Worm (Caenorhabditis elegans): ENCODE data around the gene T19H5.7.

The T19H5.7 gene

DNA sequence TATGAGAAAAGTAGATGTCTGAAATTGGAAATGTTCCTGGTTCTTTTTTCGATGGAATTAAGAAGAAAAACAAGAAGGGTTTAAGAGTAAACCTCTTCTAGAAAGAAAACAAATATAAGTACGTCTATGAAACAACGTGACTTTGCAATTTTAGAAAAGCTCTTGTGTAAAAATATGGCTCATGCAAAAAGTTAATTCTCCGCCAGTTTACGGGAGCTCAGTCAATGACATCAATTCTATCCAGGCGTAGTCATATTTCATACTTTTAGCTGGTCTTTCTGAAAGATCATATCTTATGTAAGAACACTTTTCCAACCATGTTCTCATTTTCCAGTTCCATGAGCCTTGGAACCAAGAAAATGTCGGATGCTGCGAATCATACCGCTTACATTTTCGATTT, 10.0 kb upstream of the T19H5.7 start:
- no peak for TF ChIP-seq hmg-4 (GFP tag; optimal IDR thresholded peaks at IDR 0.05)
- TF ChIP-seq B0310.2 (tag; optimal IDR thresholded peaks at IDR 0.05), result no peak
- TF ChIP-seq scrt-1 (GFP tag; IDR thresholded peaks at IDR 0.05), result no peak
- no peak for TF ChIP-seq ama-1 (optimal IDR thresholded peaks at IDR 0.05)
- TF ChIP-seq ets-7 (tag; optimal IDR thresholded peaks at IDR 0.05), result no peak
- TF ChIP-seq ceh-36 (tag; optimal IDR thresholded peaks at IDR 0.05), result no peak
- no peak for TF ChIP-seq hmbx-1 (tag; optimal IDR thresholded peaks at IDR 0.05)
- no peak for TF ChIP-seq tbx-37 (GFP tag; conservative IDR thresholded peaks at IDR 0.05)
- no peak for TF ChIP-seq hnd-1 (tag; optimal IDR thresholded peaks at IDR 0.05)
- no peak for TF ChIP-seq F13C5.2 (tag; optimal IDR thresholded peaks at IDR 0.05)

ce11 chrII:9487337-9487950, 7.5 kb upstream of the T19H5.7 start, which contains the start of gene T19H5.4:
Gene T19H5.4, minus strand, starts transcription at chrII:9487387.
- TF ChIP-seq ets-7 (tag; optimal IDR thresholded peaks at IDR 0.05) (no peak), tbx-37 (GFP tag; conservative IDR thresholded peaks at IDR 0.05) (no peak), scrt-1 (GFP tag; IDR thresholded peaks at IDR 0.05) (no peak), F13C5.2 (tag; optimal IDR thresholded peaks at IDR 0.05) (no peak), tbx-11 (GFP tag; IDR thresholded peaks at IDR 0.05) (no peak), flt-1 (GFP tag; IDR thresholded peaks at IDR 0.05) (no peak), tra-4 (tag; optimal IDR thresholded peaks at IDR 0.05) (no peak), aly-1 (tag; optimal IDR thresholded peaks at IDR 0.05) (no peak), pes-1 (GFP tag; IDR thresholded peaks at IDR 0.05) (no peak), hnd-1 (tag; optimal IDR thresholded peaks at IDR 0.05) (no peak)

DNA sequence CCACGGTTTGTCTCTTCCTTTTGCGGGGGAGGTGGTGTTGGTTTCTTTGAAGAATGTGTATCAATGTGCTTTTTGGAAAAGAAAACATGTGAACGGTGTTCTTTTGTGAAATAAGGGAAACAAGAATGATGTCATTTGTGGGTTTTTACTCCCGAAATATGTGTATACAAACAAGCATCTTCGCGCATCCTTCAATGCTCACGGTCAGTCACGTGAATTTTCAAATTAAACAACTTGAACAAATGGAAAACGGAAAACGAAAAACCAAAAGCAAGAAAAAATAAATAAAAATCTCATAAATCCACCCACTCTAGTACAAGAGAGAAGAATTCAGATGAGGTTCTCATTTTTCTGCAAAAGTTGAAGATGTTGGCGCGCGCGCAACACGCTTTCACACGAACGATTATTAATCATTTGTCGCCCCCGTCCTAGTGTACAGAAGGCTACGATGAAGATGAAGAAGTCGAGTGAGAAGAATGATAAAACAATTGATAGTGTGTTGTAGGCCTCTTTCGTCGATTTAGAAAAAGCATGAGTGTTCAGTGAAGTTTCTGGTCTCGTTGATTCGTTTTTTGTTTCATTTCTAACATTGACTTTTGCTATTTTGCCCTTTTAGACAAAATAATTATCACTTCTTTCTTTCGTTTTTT, 5.3 kb upstream of the T19H5.7 start:
- TF ChIP-seq tra-4 (tag; optimal IDR thresholded peaks at IDR 0.05), result no peak
- no peak for TF ChIP-seq hnd-1 (tag; optimal IDR thresholded peaks at IDR 0.05)
- no peak for TF ChIP-seq flt-1 (GFP tag; IDR thresholded peaks at IDR 0.05)
- no peak for TF ChIP-seq tbx-11 (GFP tag; IDR thresholded peaks at IDR 0.05)
- TF ChIP-seq tbx-37 (GFP tag; conservative IDR thresholded peaks at IDR 0.05), result no peak
- TF ChIP-seq ets-7 (tag; optimal IDR thresholded peaks at IDR 0.05), result no peak
- no peak for TF ChIP-seq pes-1 (GFP tag; IDR thresholded peaks at IDR 0.05)
- TF ChIP-seq hmg-4 (GFP tag; optimal IDR thresholded peaks at IDR 0.05), result no peak
- no peak for TF ChIP-seq B0310.2 (tag; optimal IDR thresholded peaks at IDR 0.05)
- no peak for TF ChIP-seq F13C5.2 (tag; optimal IDR thresholded peaks at IDR 0.05)
- TF ChIP-seq ama-1 (optimal IDR thresholded peaks at IDR 0.05), result no peak
- no peak for TF ChIP-seq scrt-1 (GFP tag; IDR thresholded peaks at IDR 0.05)
- TF ChIP-seq aly-1 (tag; optimal IDR thresholded peaks at IDR 0.05), result no peak
- no peak for TF ChIP-seq ceh-36 (tag; optimal IDR thresholded peaks at IDR 0.05)
- no peak for TF ChIP-seq sea-1 (GFP tag; conservative IDR thresholded peaks at IDR 0.05)

ce11 chrII:9483342-9483741, 3.4 kb upstream of the T19H5.7 start:
- TF ChIP-seq tbx-11 (GFP tag; IDR thresholded peaks at IDR 0.05) (no peak), F13C5.2 (tag; optimal IDR thresholded peaks at IDR 0.05) (no peak), B0310.2 (tag; optimal IDR thresholded peaks at IDR 0.05) (no peak), hmbx-1 (tag; optimal IDR thresholded peaks at IDR 0.05) (no peak), ama-1 (optimal IDR thresholded peaks at IDR 0.05) (no peak), ets-7 (tag; optimal IDR thresholded peaks at IDR 0.05) (no peak)

- TF ChIP-seq sea-1 (GFP tag; conservative IDR thresholded peaks at IDR 0.05) (no peak), ama-1 (optimal IDR thresholded peaks at IDR 0.05) (no peak), tra-4 (tag; optimal IDR thresholded peaks at IDR 0.05) (no peak), scrt-1 (GFP tag; IDR thresholded peaks at IDR 0.05) (no peak), ceh-36 (tag; optimal IDR thresholded peaks at IDR 0.05) (no peak), ets-7 (tag; optimal IDR thresholded peaks at IDR 0.05) (no peak), flt-1 (GFP tag; IDR thresholded peaks at IDR 0.05) (no peak)
Measured at ce11 chrII:9482529-9482928, 2.6 kb upstream of the T19H5.7 start.

DNA sequence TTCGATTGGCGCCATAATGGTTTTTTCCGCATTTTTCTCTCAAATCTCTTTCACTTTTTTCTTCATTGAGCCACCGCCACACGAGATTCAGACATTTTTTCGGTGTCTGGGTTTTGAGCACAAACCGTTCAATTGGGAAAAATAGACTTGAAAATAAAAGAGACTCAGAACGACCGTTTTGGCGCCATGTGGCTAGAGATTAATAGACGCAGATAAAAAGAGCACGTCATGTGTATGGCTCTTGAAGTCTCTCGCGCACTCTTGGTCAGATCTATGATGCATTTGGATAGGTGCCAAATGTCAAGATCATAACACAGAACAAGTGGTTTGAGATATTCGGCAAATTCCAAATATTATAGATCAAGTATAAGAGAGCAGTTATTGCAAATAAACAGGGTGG, 1.5 kb upstream of the T19H5.7 start:
- TF ChIP-seq flt-1 (GFP tag; IDR thresholded peaks at IDR 0.05), result no peak

ce11 chrII:9477567-9477966, 2.3 kb downstream of the T19H5.7 start, which contains the start of gene chil-27:
Gene chil-27, plus strand, starts transcription at chrII:9477867.
- TF ChIP-seq B0310.2 (tag; optimal IDR thresholded peaks at IDR 0.05) (no peak), tbx-37 (GFP tag; conservative IDR thresholded peaks at IDR 0.05) (no peak), pes-1 (GFP tag; IDR thresholded peaks at IDR 0.05) (no peak)

DNA sequence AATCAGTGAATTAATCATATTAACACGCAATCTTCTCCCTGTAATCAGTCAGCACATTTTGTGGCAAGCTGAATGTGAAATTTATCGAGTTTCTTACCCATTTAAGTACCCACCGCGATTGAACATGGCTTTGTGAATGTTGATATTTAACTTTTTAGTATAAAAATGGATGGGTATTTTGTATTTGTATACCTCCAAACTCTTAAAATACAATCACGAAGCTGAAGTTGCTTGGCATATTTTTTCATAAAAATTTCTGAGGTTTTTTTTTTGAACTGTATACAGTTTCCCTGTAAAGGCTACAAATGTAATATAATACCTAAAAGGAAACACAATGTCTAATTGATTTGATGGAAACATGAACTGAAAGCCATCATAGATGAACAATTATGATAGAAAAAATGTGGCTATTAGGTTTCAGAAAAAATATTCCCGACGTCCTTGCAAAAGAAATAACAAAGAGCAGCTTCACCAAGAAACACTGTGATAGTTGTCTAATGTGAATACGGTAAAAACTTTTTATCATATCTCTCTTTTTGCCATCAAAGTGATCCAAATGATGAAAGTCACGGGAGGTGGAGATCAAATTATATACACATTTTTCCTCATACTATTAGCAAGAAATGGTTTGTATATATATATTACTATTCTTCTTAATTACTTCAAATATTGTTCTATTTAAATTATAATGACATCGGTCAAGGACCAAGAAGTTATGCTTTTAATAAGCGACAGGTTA, 5.4 kb downstream of the T19H5.7 start, which contains the start of the genes chil-25 and chil-26:
chil-25 (minus strand) TSS at position 101 of the 739 bp plus-strand sequence.
chil-26 (plus strand) TSS at position 689 of the 739 bp plus-strand sequence.
- no peak for TF ChIP-seq scrt-1 (GFP tag; IDR thresholded peaks at IDR 0.05)
- TF ChIP-seq sea-1 (GFP tag; conservative IDR thresholded peaks at IDR 0.05), result no peak
- no peak for TF ChIP-seq ceh-13 (GFP tag; optimal IDR thresholded peaks at IDR 0.05)
- no peak for TF ChIP-seq ceh-36 (tag; optimal IDR thresholded peaks at IDR 0.05)
- no peak for TF ChIP-seq F13C5.2 (tag; optimal IDR thresholded peaks at IDR 0.05)
- no peak for TF ChIP-seq B0310.2 (tag; optimal IDR thresholded peaks at IDR 0.05)
- TF ChIP-seq ets-7 (tag; optimal IDR thresholded peaks at IDR 0.05), result no peak
- no peak for TF ChIP-seq tra-4 (tag; optimal IDR thresholded peaks at IDR 0.05)
- TF ChIP-seq hmg-4 (GFP tag; optimal IDR thresholded peaks at IDR 0.05), result no peak
- no peak for TF ChIP-seq tbx-37 (GFP tag; conservative IDR thresholded peaks at IDR 0.05)
- no peak for TF ChIP-seq ama-1 (optimal IDR thresholded peaks at IDR 0.05)

All from whole organism, early embryonic.